Worm (Caenorhabditis elegans): ENCODE measurements around the gene F23A7.1.

ce11 chrX:16189227-16189906 lies 27.8 kb upstream of the F23A7.1 start, which contains the start of gene slc-25A21:
- no peak for TF ChIP-seq pha-4 (tag; optimal IDR thresholded peaks at IDR 0.05)
- no peak for TF ChIP-seq tlf-1 (GFP tag; optimal IDR thresholded peaks at IDR 0.05)
- TF ChIP-seq madf-8 (GFP tag; conservative IDR thresholded peaks at IDR 0.05) = no peak
- no peak for TF ChIP-seq ztf-3 (GFP tag; optimal IDR thresholded peaks at IDR 0.05)
- no peak for TF ChIP-seq Y53F4B.3 (GFP tag; IDR thresholded peaks at IDR 0.05)
- TF ChIP-seq ama-1 (optimal IDR thresholded peaks at IDR 0.05) = no peak
- TF ChIP-seq ama-1 (GFP tag; optimal IDR thresholded peaks at IDR 0.05) = no peak
- no peak for TF ChIP-seq ceh-27 (GFP tag; optimal IDR thresholded peaks at IDR 0.05)
- no peak for TF ChIP-seq hmg-20 (GFP tag; IDR thresholded peaks at IDR 0.05)
- no peak for TF ChIP-seq efl-1 (GFP tag; optimal IDR thresholded peaks at IDR 0.05)
- TF ChIP-seq madf-10 (tag; optimal IDR thresholded peaks at IDR 0.05) = no peak
- no peak for TF ChIP-seq F57A8.1 (GFP tag; optimal IDR thresholded peaks at IDR 0.05)
